Worm (Caenorhabditis elegans) whole organism, dauer: Measurements from ENCODE around the gene str-56.
"Not testable (repeated sequence)": the region's sequence is repeated elsewhere in the genome, so short reads cannot be mapped to it uniquely, and the experiment has no call there.

Experiments
- unc-62 ChIP-seq: sonication (generic microtip); optimal IDR thresholded peaks from 2 replicates; lab custom pipeline; 2017; ENCODE audit warnings: missing biosample characterization, missing genetic modification reagents, missing genetic modification characterization

Gene str-56

DNA sequence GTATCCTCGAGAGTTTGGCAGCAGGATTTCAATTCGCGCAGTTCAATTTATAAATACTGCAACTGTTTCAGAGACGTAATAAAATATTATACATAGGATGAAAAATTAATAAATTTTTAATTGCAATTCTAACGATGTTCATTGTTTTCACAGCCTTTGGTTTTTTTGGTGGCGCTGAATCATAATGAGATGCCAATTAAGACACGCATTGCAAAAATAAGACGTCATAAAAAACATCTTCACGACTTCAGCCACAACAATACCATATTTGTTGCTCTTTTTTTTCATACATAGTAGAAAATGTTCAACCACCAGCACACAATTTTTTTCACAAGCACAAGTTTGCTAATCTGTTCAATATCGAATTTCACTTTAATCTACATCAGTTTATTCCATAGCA, at the start of gene str-56:
Gene str-56, plus strand, starts transcription at position 301 of the 400 bp plus-strand sequence.
- no peak for TF ChIP-seq unc-62 (GFP tag; lab: Kevin White, UChicago)

DNA sequence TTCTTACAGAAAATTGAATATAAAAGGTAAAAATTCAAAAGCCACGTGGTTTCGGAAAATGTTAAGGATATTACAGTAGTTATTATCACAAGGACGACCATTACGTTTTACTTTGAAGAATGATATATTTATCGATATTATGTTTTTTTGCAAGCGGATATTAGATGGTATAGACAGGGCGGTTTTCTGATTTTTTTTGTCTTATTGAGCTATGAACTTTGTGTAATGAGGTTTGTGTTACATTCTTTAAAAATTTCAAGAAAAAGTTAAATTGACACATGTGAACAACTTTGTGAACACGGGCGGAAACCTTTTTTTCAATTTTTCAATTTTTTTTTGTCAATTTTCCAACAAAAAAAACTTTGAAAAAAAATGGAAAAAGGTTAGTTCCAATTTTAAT, 47.5 kb upstream of the str-56 start, which contains the start of gene srbc-50:
Gene srbc-50, minus strand, starts transcription at position 101 of the 400 bp plus-strand sequence.
- no peak for TF ChIP-seq unc-62 (GFP tag; lab: Kevin White, UChicago)

DNA sequence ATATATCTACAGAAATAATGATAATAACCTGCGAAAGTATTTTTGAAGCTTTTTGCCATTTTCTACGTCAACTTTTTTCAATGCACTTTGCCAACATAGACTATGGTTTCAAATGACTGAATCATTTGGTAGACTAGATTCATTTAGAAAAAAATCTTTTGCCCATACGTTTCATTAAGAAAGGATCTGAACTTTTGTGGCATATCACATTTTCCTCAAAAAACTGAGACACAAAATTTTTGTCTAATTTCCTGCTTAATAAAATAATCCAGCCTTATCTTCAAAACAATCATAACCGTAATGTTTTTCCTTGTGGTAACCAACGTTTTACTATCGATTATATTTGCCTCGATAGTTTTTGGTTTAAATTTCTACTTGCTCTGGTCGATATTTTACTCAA, 46.3 kb upstream of the str-56 start, which contains the start of gene srbc-51:
Gene srbc-51, plus strand, starts transcription at position 301 of the 400 bp plus-strand sequence.
- no peak for TF ChIP-seq unc-62 (GFP tag; lab: Kevin White, UChicago)

DNA sequence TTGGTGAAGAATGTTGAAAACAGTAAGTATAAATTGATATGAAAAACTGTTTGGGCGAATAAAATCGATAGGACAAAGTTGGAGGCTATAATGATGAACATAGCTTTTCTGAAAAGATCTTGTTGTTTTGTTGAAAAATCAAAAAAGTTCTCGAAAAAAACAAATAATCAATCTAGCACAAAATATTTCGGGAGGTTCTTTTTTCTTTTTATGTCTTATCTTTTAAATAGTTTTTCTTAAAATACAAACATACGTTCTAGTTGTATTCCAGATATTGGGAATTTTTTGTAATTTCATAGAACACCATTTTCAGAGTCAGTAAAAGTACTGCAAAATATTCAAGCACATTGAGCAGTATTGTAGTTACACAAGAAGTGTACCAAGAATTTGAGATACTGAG, 42.5 kb upstream of the str-56 start, which contains the start of gene srbc-55:
Gene srbc-55, minus strand, starts transcription at position 101 of the 400 bp plus-strand sequence.
- no peak for TF ChIP-seq unc-62 (GFP tag; lab: Kevin White, UChicago)

DNA sequence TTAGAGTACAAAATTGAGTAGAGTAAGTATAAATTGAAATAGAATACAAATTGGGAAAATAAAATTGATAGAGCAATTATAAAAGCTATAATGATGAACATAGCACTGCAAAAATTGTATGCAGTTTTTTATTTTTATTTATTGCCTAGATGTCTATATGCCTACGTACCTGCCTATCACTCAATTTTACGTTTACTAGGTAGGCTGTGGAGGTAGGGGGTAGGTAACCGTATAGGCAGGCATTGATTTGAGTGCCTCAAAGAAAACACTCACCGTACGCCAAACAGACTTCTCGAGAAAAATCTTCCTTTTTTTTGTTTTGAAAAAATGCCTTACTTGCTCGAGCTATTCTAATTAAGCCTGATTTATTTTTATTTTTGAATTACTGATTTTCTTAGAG, 40.8 kb upstream of the str-56 start, which contains the start of gene srbc-56:
Gene srbc-56, minus strand, starts transcription at position 101 of the 400 bp plus-strand sequence.
- TF ChIP-seq unc-62 (GFP tag; lab: Kevin White, UChicago) = no peak

DNA sequence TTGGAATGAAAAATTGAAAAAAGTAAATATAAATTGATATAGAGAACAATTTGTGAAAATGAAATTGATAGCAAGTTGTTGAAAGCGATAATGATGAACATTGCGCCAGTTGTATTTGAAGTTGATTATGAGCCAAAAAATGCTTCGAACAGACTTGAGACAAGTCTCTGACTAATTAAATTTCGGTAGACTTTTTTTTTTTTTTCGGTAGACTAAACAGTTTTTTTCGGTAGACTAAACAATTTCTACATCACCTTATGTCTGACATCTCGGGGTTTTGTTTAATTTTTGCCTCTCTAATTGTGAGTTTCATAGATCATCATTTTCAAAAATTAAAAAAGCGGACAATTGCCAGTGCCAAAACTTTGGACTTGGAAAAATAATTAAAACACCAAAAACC, 38.8 kb upstream of the str-56 start, which contains the start of gene srbc-54:
Gene srbc-54, minus strand, starts transcription at position 101 of the 400 bp plus-strand sequence.
- TF ChIP-seq unc-62 (GFP tag; lab: Kevin White, UChicago) = no peak

DNA sequence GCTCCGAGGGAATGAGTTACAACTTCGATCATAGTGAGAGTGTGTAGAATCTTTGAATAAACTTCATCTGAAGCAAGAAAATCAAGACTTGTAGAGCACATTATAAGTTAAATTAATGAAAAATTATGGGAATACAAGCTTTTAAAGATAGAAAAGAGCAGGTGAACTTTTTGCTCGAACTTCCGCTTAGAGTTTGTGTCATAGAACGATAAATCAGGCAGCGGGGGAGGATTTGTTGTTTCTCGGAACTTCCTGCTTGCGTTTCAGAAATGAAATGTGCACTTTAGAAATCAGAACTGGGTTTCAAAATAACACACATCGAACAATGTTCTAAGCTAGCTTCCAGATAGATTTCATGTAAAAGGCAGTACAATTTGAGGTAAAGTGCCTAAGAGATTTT, 31.3 kb upstream of the str-56 start, which contains the start of gene srh-149:
Gene srh-149, minus strand, starts transcription at position 101 of the 400 bp plus-strand sequence.
- TF ChIP-seq unc-62 (GFP tag; lab: Kevin White, UChicago) = no peak

DNA sequence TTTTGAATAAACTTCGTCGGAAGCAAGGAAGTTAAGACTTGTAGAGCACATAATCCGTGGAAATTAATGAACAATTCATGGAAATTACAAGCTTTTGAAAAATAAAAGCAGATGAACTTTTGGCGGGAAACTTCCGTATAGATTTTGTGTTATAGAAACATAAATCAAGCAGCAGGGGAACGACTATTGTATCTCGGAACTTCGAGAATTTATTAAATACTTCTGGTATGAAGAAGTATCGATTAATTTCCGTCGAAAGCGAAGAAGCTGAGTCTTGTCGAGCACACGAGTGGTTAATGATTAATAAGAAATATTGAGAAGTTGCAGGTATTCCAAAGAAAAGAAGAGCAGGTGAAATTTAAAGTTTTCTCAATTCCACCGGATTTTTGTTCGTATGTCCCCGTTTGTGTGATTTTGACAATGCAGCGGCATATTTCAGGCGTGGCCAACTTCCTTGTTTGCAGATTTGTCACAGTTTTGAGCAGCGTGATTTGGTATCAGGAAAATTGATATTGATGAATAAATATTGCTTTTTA, 22.0 kb upstream of the str-56 start, which contains the start of gene srh-147:
Gene srh-147, minus strand, starts transcription at position 51 of the 536 bp plus-strand sequence.
- not testable (repeated sequence) for TF ChIP-seq unc-62 (GFP tag; lab: Kevin White, UChicago)

DNA sequence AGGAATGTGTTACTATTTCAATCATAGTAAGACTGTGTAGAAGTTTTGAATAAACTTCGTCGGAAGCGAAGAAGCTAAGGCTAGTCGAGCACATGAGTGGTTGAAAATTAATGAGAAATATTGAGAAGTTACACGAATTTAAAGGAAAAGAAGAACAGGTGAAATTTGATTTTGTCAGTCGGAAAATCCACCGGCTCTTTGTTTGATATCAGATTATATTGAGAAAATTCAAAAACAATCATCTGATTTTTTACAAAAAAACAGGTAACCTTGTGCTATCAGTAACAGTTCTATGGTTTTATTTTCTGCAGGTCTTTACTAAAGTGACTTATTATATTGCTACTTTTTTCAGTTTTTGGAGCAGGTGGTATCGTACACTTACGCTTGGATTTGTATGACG, 14.1 kb upstream of the str-56 start, which contains the start of gene srh-148:
Gene srh-148, minus strand, starts transcription at position 101 of the 400 bp plus-strand sequence.
- TF ChIP-seq unc-62 (GFP tag; lab: Kevin White, UChicago) = no peak

DNA sequence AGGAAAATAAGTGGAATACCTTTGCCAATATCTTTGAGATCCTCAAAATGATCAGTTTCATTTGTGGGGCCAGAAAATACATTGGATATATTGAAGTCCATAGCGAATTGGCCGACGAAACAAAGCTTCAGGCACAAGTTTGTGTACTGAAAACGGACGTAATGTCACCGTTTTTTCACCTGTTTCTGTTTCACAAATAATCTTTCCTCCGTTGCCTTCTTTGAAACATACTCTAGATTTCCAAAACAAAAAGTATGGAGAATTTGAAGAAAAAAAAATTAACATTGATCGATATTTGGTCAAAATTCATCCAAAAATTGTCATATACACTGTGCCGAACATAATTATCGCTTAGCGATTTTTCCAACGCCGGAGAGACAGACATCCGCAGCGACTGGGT, 9.8 kb upstream of the str-56 start, which contains the start of gene srz-12:
Gene srz-12, minus strand, starts transcription at position 101 of the 400 bp plus-strand sequence.
- no peak for TF ChIP-seq unc-62 (GFP tag; lab: Kevin White, UChicago)

DNA sequence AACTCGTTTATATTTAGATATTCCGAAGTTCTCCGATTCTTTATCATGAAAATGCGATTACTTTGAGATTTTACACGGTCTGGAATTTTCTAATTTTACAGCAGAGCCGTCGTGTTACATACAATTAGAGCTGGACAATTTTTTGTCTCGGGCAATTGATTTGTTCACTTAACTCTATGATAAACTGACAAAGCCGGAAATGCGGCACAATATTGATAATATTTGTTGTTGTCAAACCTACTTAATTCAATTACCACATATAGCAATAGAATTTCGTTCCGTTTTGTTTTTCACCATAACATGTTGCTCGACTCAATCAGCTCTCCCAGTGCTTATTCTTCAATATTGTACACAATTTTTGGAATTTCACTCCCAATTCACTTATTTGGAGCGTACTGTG, 9.3 kb upstream of the str-56 start, which contains the start of gene srh-299:
Gene srh-299, plus strand, starts transcription at position 301 of the 400 bp plus-strand sequence.
- no peak for TF ChIP-seq unc-62 (GFP tag; lab: Kevin White, UChicago)

DNA sequence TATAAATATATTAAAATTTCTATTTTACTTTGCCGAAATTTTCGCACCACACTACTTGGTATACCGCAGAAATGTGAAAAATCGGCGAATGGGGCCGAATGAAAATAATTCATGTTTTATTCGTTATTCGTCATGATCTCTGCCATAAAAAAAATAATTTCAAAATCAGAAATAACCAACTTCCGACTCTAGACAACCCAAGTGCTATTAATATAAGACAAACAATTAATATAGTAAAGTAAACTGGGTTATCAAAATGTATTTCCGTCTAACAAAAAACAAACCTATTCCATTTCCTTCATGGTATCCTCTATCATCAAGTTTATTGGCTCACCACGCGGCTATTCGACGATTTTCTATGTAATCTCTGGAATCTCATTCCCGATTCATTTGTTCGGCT, 6.5 kb upstream of the str-56 start, which contains the start of gene srh-293:
Gene srh-293, plus strand, starts transcription at position 301 of the 400 bp plus-strand sequence.
- no peak for TF ChIP-seq unc-62 (GFP tag; lab: Kevin White, UChicago)

DNA sequence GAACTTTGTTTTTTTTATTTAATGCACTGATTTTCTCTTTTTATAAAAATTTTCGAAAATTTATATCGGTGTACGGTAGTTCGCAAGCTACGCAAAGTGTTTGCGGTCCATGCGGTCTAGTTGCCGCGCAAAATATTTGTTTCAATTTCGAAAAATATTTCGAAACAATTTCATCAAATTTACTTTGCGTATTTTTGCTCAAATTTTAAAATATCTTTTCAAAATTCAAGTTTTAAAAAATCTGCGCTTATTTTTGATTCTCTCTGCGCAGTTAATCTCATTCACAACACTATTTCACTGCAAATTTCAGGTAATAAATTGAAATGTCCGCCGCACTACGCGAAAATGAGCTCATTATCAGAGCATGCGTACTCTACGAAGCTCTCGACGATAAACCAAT, 5.0 kb upstream of the str-56 start, which contains the start of gene fbxa-197:
Gene fbxa-197, plus strand, starts transcription at position 301 of the 400 bp plus-strand sequence.
- no peak for TF ChIP-seq unc-62 (GFP tag; lab: Kevin White, UChicago)

DNA sequence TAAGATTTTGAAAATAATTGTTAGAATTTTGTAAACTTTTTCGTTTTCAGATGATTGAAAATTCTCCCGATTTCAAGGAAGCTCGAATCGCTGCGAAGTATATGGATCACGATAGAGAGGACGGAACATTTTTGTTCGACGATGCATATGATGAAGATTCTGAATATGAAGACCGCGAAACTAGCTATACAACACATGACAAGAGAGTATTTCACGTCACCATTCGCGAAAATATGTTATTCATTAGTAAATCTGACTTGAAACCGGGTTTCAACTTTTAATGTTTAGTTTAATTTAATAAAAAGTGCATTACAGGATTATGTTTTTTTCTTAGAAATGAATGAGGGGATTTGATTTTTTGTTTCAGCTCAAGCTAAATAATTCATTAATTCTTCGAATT, 2.0 kb upstream of the str-56 start, which contains the start of gene str-57:
Gene str-57, plus strand, starts transcription at position 301 of the 400 bp plus-strand sequence.
- TF ChIP-seq unc-62 (GFP tag; lab: Kevin White, UChicago) = no peak

DNA sequence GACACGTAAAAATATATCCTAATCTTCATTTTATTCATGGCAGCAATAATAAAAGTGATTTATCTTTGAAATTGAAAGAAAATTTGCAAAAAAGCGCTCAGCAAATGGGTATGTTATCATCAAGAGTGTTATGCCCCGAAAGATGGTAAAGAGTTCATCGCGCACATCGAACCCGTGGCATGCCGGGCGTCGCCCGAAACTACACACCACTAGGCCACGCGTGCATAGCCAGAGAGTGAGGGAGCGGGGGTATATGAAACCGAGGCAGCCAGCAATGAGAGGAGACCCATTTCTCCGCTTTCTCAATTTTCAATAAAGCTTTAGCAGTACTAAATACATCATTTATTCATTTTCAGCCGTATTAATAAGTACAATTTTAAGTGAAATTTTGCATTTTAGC, 1.4 kb downstream of the str-56 start:
- TF ChIP-seq unc-62 (GFP tag; lab: Kevin White, UChicago) = no peak

DNA sequence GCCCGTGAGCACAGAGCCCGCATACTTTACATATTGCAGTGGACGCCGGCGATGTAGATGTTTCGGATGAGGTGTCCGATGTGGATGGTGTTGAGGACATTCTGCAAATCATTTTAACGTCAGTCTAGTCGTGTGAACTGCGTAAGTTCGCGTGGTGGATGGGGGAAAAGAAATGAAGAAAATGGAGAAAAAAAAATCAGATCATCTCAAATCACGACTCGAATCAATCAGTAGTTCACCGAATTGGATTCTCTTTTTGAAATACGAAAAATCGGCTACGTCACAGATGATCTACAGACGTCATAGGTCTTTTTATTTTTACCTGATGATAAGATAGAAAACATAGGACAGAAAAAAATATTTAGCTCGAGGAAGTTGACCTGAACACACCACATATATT, 3.9 kb downstream of the str-56 start, which contains the start of gene nhr-102:
Gene nhr-102, minus strand, starts transcription at position 101 of the 400 bp plus-strand sequence.
- no peak for TF ChIP-seq unc-62 (GFP tag; lab: Kevin White, UChicago)
